Fruit fly (Drosophila melanogaster) whole organism: ENCODE data around the gene ND-ASHI.
A peak's percentile ranks its signal among the peaks of the same experiment; 100 is the strongest.

Experiments
- CG8478 ChIP-seq: fragments of >200 bp; optimal IDR thresholded peaks from 2 replicates; lab custom pipeline; 2018; ENCODE audit warnings: inconsistent platforms
- Dll ChIP-seq: fragments of >200 bp; optimal IDR thresholded peaks from 2 replicates; lab custom pipeline; 2017
- EcR ChIP-seq, 2 experiments: fragments of >200 bp; optimal IDR thresholded peaks; 2 replicates each; lab custom pipeline; 2017; ENCODE audit warnings: missing biosample characterization in 2 of 2, missing genetic modification characterization in 2 of 2, missing genetic modification reagents in 2 of 2
- pan ChIP-seq: fragments of >200 bp; optimal IDR thresholded peaks from 2 replicates; lab custom pipeline; 2017
- psq ChIP-seq: fragments of >200 bp; optimal IDR thresholded peaks from 2 replicates; lab custom pipeline; 2017
- usp ChIP-seq: fragments of >200 bp; optimal IDR thresholded peaks from 2 replicates; lab custom pipeline; 2017; ENCODE audit warnings: missing biosample characterization, missing genetic modification characterization, mixed read lengths

ND-ASHI gene

DNA sequence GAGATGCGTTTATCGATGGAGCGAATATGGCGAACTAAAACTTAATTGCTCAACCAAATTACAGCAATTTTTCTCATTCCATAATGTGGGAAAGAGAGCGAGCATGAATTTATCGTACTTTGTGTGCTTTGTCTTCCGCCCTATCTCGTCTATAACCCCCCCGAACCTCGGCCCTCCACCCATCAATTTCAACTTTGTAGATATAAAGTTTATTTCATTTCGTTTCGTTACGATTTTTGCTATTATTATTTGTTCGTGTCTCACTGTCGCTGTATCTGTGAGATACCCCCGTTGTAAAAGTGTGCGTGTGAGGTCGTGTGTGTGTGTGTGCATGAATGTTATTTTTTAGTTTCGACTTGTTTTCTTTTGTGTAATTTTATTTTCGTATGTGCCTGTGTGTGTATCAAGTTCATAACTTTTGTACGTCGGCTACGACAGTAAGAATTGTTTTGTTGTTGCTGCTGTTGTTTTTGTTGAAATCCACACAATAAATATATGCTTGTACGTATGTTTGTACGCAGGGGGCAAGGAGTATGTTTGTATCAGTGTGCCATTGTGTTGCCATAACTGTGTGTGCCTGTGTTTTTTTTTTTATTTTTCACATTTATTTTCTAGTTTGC is 29.8 kb upstream of the ND-ASHI start:
- TF ChIP-seq psq (lab: Kevin White, UChicago) (no peak), CG8478 (lab: Kevin White, UChicago) (no peak), pan (lab: Kevin White, UChicago) (no peak), Dll (lab: Kevin White, UChicago) (no peak), usp (GFP tag; lab: Kevin White, UChicago) (no peak), EcR (GFP tag; optimal IDR thresholded peaks at IDR 0.05; lab: Kevin White, UChicago) (no peak)

- TF ChIP-seq Dll (lab: Kevin White, UChicago) (no peak), EcR (GFP tag; optimal IDR thresholded peaks at IDR 0.05; lab: Kevin White, UChicago) (peak in 1 of 2 experiments; percentile 76), usp (GFP tag; lab: Kevin White, UChicago) (no peak)
Observed at dm6 chrX:6708138-6708537, 29.2 kb upstream of the ND-ASHI start.

DNA sequence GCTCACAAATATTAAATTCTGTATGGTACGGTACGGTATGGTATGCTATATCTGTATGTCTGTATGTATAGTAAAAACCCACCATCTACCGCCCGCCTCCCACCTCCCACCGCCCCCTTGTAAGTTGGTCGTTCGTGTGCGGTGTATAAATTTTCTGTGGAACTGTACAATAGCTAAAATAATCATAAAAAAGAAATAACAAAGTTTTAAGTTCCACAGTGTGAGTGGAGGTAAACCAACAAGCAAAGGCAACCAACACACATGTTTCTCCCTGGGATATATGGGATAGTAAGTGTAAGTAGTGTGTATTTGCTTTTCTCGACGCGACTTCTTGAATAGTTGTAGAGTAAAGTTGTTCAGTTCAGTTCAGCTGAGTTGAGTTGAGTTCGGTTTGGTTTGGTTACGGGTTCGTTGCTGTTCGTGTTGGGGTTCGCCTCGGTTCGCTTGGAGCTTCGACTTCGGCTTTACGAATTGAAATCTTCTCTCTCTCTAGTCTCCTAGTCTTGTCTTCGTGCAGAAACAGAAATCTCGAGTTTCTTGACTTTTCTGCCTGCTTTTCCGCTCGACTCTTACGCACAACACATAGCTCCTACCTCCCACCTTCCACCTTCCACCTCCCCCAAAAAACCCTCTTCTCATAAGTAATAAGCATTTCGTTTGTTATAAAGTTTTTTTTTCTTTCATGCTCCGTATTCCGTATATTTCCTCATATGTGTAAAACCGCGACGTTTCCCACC is 27.8 kb upstream of the ND-ASHI start:
- TF ChIP-seq pan (lab: Kevin White, UChicago) (no peak), usp (GFP tag; lab: Kevin White, UChicago) (no peak), Dll (lab: Kevin White, UChicago) (no peak), CG8478 (lab: Kevin White, UChicago) (no peak), psq (lab: Kevin White, UChicago) (no peak), EcR (GFP tag; optimal IDR thresholded peaks at IDR 0.05; lab: Kevin White, UChicago) (peak in 1 of 2 experiments; percentile 59)

DNA sequence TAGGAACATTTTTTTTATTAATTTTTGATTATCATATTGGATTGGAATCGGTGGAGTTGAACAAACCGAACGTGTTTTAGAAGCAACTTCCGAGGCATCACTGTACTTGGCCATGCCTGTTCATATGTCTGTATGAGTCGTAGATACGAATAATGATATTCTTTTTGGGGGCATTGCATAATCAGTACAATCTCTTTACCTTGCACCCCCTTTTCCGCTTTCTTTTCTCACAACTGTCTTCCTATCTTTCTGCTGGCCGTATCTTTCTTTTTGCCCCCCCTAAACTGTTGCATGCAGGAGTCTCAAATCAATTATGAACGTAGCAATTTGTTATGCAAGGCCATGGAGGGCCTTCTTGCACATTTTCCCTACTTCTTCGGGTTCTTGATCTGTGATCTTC is 27.0 kb upstream of the ND-ASHI start:
- TF ChIP-seq usp (GFP tag; lab: Kevin White, UChicago) (no peak), EcR (GFP tag; optimal IDR thresholded peaks at IDR 0.05; lab: Kevin White, UChicago) (peak in 1 of 2 experiments; percentile 9), Dll (lab: Kevin White, UChicago) (no peak)

- TF ChIP-seq Dll (lab: Kevin White, UChicago) (no peak), EcR (GFP tag; optimal IDR thresholded peaks at IDR 0.05; lab: Kevin White, UChicago) (no peak), usp (GFP tag; lab: Kevin White, UChicago) (no peak), pan (lab: Kevin White, UChicago) (no peak), CG8478 (lab: Kevin White, UChicago) (no peak), psq (lab: Kevin White, UChicago) (no peak)
Observed at dm6 chrX:6705059-6705802, 26.3 kb upstream of the ND-ASHI start.

DNA sequence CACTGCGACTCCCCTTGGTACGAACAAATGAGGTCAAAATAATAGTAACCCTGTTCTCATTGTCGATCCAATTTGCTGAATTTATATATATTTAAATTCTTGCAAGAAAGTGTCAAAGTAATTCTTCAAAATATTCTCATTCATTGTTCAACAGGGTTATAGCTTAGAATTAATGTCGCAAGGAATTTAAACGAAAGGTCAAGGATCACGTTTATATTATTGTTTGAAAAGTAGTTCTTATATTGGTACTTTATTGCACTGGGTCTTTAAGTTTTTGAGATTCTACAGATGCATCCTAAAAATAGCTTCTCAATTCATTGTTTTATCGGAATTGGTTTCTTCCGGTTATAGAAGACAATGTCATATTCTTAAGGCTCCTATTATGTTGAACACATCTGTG is 25.0 kb upstream of the ND-ASHI start:
- TF ChIP-seq Dll (lab: Kevin White, UChicago) (no peak), usp (GFP tag; lab: Kevin White, UChicago) (no peak), psq (lab: Kevin White, UChicago) (no peak), EcR (GFP tag; optimal IDR thresholded peaks at IDR 0.05; lab: Kevin White, UChicago) (no peak), CG8478 (lab: Kevin White, UChicago) (no peak), pan (lab: Kevin White, UChicago) (no peak)

DNA sequence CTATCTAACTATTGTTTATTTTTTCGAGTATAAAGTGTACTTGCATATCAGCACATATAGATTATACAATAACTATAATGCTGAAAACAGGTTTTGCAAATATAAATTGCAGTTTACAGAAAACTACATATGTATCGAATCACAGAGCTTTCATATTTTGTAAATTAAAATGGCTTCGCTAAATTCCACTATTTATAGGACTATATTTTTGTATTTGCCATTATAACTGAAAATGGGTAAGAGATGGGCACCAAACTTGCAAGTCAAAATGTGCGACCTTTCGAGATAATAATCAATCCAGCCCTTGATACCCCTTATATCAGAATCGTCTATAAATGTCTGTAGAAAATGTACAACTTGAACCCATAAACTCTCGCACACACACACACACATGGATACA is 24.3 kb upstream of the ND-ASHI start:
- TF ChIP-seq pan (lab: Kevin White, UChicago) (no peak), Dll (lab: Kevin White, UChicago) (no peak), CG8478 (lab: Kevin White, UChicago) (no peak), psq (lab: Kevin White, UChicago) (no peak), EcR (GFP tag; optimal IDR thresholded peaks at IDR 0.05; lab: Kevin White, UChicago) (no peak), usp (GFP tag; lab: Kevin White, UChicago) (no peak)

DNA sequence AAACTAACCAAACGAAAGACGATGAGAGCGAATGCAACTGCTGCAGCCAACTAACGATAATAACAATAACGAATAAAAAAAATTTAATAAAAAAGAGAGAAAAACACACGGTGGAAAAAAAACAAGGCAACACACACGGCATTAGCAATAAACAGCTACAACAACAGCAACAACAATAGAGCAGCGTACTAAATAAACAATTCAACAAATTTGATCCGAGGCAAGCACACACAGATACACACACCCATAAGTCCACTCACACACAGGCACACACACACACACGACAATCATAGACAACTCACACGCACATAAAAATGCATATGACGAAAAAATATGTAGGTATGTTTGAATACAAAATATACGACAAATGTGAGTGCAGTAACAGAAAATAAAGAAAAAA is 23.7 kb upstream of the ND-ASHI start:
- no peak for TF ChIP-seq usp (GFP tag; lab: Kevin White, UChicago)
- no peak for TF ChIP-seq EcR (GFP tag; optimal IDR thresholded peaks at IDR 0.05; lab: Kevin White, UChicago)
- TF ChIP-seq psq (lab: Kevin White, UChicago) = no peak
- TF ChIP-seq pan (lab: Kevin White, UChicago) = no peak
- no peak for TF ChIP-seq Dll (lab: Kevin White, UChicago)
- no peak for TF ChIP-seq CG8478 (lab: Kevin White, UChicago)

- TF ChIP-seq EcR (GFP tag; optimal IDR thresholded peaks at IDR 0.05; lab: Kevin White, UChicago) (no peak), psq (lab: Kevin White, UChicago) (no peak), CG8478 (lab: Kevin White, UChicago) (no peak), pan (lab: Kevin White, UChicago) (no peak), Dll (lab: Kevin White, UChicago) (no peak), usp (GFP tag; lab: Kevin White, UChicago) (no peak)
Observed at dm6 chrX:6702028-6702433, 23.1 kb upstream of the ND-ASHI start.

dm6 chrX:6700990-6701530 is 22.1 kb upstream of the ND-ASHI start:
- TF ChIP-seq usp (GFP tag; lab: Kevin White, UChicago) (no peak), Dll (lab: Kevin White, UChicago) (no peak)
